Fruit fly (Drosophila melanogaster) whole organism, embryonic: ENCODE measurements around the gene jagn.
A peak's percentile ranks its signal among the peaks of the same experiment; 100 is the strongest.

Source experiments
- CG10147 ChIP-seq: fragments of 200-800 bp; sonication (Bioruptor generic); optimal IDR thresholded peaks from 2 replicates; lab custom pipeline; 2019; ENCODE audit warnings: missing biosample characterization, mild to moderate bottlenecking, missing genetic modification characterization, moderate library complexity
- CG11696 ChIP-seq: fragments of 200-800 bp; sonication (Bioruptor generic); IDR thresholded peaks from 2 replicates; pipeline ENCODE4 v1.3.6; 2022; ENCODE audit warnings: missing biosample characterization, missing genetic modification characterization
- CG13287 ChIP-seq: fragments of 200-800 bp; sonication (Bioruptor generic); IDR thresholded peaks from 2 replicates; pipeline ENCODE4 v1.3.6; 2022; ENCODE audit warnings: missing biosample characterization, missing genetic modification characterization; ENCODE audit not compliant: partially characterized antibody
- CG15269 ChIP-seq: fragments of 200-800 bp; sonication (Bioruptor generic); optimal IDR thresholded peaks from 2 replicates; lab custom pipeline; 2018; ENCODE audit warnings: missing biosample characterization, mild to moderate bottlenecking, missing genetic modification characterization, moderate library complexity
- CG1647 ChIP-seq: fragments of 200-800 bp; sonication (Bioruptor generic); optimal IDR thresholded peaks from 3 replicates; lab custom pipeline; 2016; ENCODE audit warnings: missing biosample characterization, missing genetic modification characterization
- CG18476 ChIP-seq: fragments of 200-800 bp; sonication (Bioruptor generic); optimal IDR thresholded peaks from 2 replicates; lab custom pipeline; 2016; ENCODE audit warnings: missing biosample characterization, mild to moderate bottlenecking, missing genetic modification characterization
- CG2199 ChIP-seq: fragments of 200-800 bp; sonication (Bioruptor generic); IDR thresholded peaks from 3 replicates; pipeline ENCODE4 v1.3.6; 2022; ENCODE audit warnings: missing biosample characterization, missing genetic modification characterization
- CG31441 ChIP-seq: fragments of 200-800 bp; sonication (Bioruptor generic); IDR thresholded peaks from 2 replicates; pipeline ENCODE4 v1.3.6; 2022; ENCODE audit warnings: missing biosample characterization, missing genetic modification characterization
- CG3163 ChIP-seq: fragments of 200-800 bp; sonication (Bioruptor generic); optimal IDR thresholded peaks from 3 replicates; lab custom pipeline; 2016; ENCODE audit warnings: missing biosample characterization, missing genetic modification characterization
- CG3281 ChIP-seq: fragments of 200-800 bp; sonication (Bioruptor generic); optimal IDR thresholded peaks from 3 replicates; lab custom pipeline; 2017; ENCODE audit warnings: missing biosample characterization, mild to moderate bottlenecking, missing genetic modification characterization
- CG33557 ChIP-seq: fragments of 200-800 bp; sonication (Bioruptor generic); optimal IDR thresholded peaks from 2 replicates; lab custom pipeline; 2019; ENCODE audit warnings: missing biosample characterization, mild to moderate bottlenecking, missing genetic modification characterization, moderate library complexity
- CG34224 ChIP-seq: fragments of 200-800 bp; sonication (Bioruptor generic); IDR thresholded peaks from 3 replicates; pipeline ENCODE4 v1.3.6; 2022; ENCODE audit warnings: missing biosample characterization, missing genetic modification characterization; ENCODE audit not compliant: partially characterized antibody
- CG34422 ChIP-seq: fragments of 200-800 bp; sonication (Bioruptor generic); IDR thresholded peaks from 3 replicates; pipeline ENCODE4 v1.3.6; 2022; ENCODE audit warnings: missing biosample characterization, missing genetic modification characterization
- CG4282 ChIP-seq: fragments of 200-800 bp; sonication (Bioruptor generic); optimal IDR thresholded peaks from 2 replicates; lab custom pipeline; 2016; ENCODE audit warnings: missing biosample characterization, missing genetic modification characterization
- CG4360 ChIP-seq: fragments of 200-800 bp; sonication (Bioruptor generic); IDR thresholded peaks from 2 replicates; pipeline ENCODE4 v1.3.6; 2022; ENCODE audit warnings: missing biosample characterization, missing genetic modification characterization
- CG5245 ChIP-seq: fragments of 200-800 bp; sonication (Bioruptor generic); optimal IDR thresholded peaks from 3 replicates; lab custom pipeline; 2016; ENCODE audit warnings: missing biosample characterization, missing genetic modification characterization
- CG7839 ChIP-seq: fragments of 200-800 bp; sonication (Bioruptor generic); optimal IDR thresholded peaks from 3 replicates; lab custom pipeline; 2018; ENCODE audit warnings: missing biosample characterization, mild to moderate bottlenecking, missing genetic modification characterization, moderate library complexity
- Doc3 ChIP-seq: fragments of 200-800 bp; sonication (Bioruptor generic); IDR thresholded peaks from 3 replicates; pipeline ENCODE4 v1.3.6; 2022; ENCODE audit warnings: missing biosample characterization, missing genetic modification characterization; ENCODE audit not compliant: partially characterized antibody
- Fer1 ChIP-seq: fragments of 200-800 bp; sonication (Bioruptor generic); optimal IDR thresholded peaks from 2 replicates; lab custom pipeline; 2017; ENCODE audit warnings: missing biosample characterization, mild to moderate bottlenecking, missing genetic modification characterization
- Gsc ChIP-seq: fragments of 200-800 bp; sonication (Bioruptor generic); IDR thresholded peaks from 2 replicates; pipeline ENCODE4 v1.3.6; 2022; ENCODE audit warnings: missing biosample characterization, missing genetic modification characterization
- Hmr ChIP-seq: fragments of 200-800 bp; sonication (Bioruptor generic); optimal IDR thresholded peaks from 3 replicates; lab custom pipeline; 2017; ENCODE audit warnings: mild to moderate bottlenecking, missing biosample characterization, missing genetic modification reagents, missing genetic modification characterization
- Lhr ChIP-seq: fragments of 200-800 bp; sonication (Bioruptor generic); optimal IDR thresholded peaks from 3 replicates; lab custom pipeline; 2017; ENCODE audit warnings: mild to moderate bottlenecking, missing biosample characterization, missing genetic modification reagents, missing genetic modification characterization
- Lpt ChIP-seq: fragments of >200 bp; optimal IDR thresholded peaks from 2 replicates; lab custom pipeline; 2018; ENCODE audit warnings: missing biosample characterization, missing genetic modification characterization
- NK7.1 ChIP-seq: fragments of 200-800 bp; sonication (Bioruptor generic); optimal IDR thresholded peaks from 3 replicates; lab custom pipeline; 2016; ENCODE audit warnings: missing biosample characterization, missing genetic modification characterization
- NfI ChIP-seq: fragments of 200-800 bp; sonication (Bioruptor generic); optimal IDR thresholded peaks from 3 replicates; lab custom pipeline; 2018; ENCODE audit warnings: missing biosample characterization, mild to moderate bottlenecking, missing genetic modification characterization, moderate library complexity
- Rx ChIP-seq: fragments of 200-800 bp; sonication (Bioruptor generic); IDR thresholded peaks from 2 replicates; pipeline ENCODE4 v1.3.6; 2022; ENCODE audit warnings: missing biosample characterization, missing genetic modification characterization
- Scr ChIP-seq: fragments of 200-800 bp; sonication (Bioruptor generic); IDR thresholded peaks from 2 replicates; pipeline ENCODE4 v1.3.6; 2022; ENCODE audit warnings: missing biosample characterization, missing genetic modification characterization; ENCODE audit not compliant: partially characterized antibody
- Trl ChIP-seq, 3 experiments: fragments of >200 bp in 2 of 3; fragments of 200-800 bp in 1 of 3; sonication (Bioruptor generic) in 1 of 3; optimal IDR thresholded peaks; 2 replicates in 1 of 3; 3 replicates in 2 of 3; lab custom pipeline; 2016 to 2017; ENCODE audit warnings: missing biosample characterization in 1 of 3, missing genetic modification characterization in 1 of 3
- da ChIP-seq: fragments of 200-800 bp; sonication (Bioruptor generic); optimal IDR thresholded peaks from 2 replicates; lab custom pipeline; 2016; ENCODE audit warnings: missing biosample characterization, missing genetic modification characterization
- dan ChIP-seq: fragments of 200-800 bp; sonication (Bioruptor generic); IDR thresholded peaks from 2 replicates; pipeline ENCODE4 v1.3.6; 2022; ENCODE audit warnings: missing biosample characterization, missing genetic modification characterization
- danr ChIP-seq: fragments of 200-800 bp; sonication (Bioruptor generic); IDR thresholded peaks from 2 replicates; pipeline ENCODE4 v1.3.6; 2022; ENCODE audit warnings: missing biosample characterization, missing genetic modification characterization
- ewg ChIP-seq: fragments of 200-800 bp; sonication (Bioruptor generic); optimal IDR thresholded peaks from 3 replicates; lab custom pipeline; 2017; ENCODE audit warnings: mild to moderate bottlenecking, missing biosample characterization, missing genetic modification reagents, missing genetic modification characterization
- ind ChIP-seq: fragments of 200-800 bp; sonication (Bioruptor generic); optimal IDR thresholded peaks from 3 replicates; lab custom pipeline; 2016; ENCODE audit warnings: missing biosample characterization, missing genetic modification characterization
- insv ChIP-seq, 2 experiments: fragments of 200-800 bp; sonication (Bioruptor generic); optimal IDR thresholded peaks; 3 replicates each; lab custom pipeline; 2016 to 2018; ENCODE audit warnings: missing biosample characterization in 2 of 2, missing genetic modification characterization in 2 of 2
- onecut ChIP-seq: fragments of 200-800 bp; sonication (Bioruptor generic); IDR thresholded peaks from 2 replicates; pipeline ENCODE4 v1.3.6; 2022; ENCODE audit warnings: missing biosample characterization, missing genetic modification characterization
- pita ChIP-seq: fragments of 200-800 bp; sonication (Bioruptor generic); optimal IDR thresholded peaks from 2 replicates; lab custom pipeline; 2017; ENCODE audit warnings: missing biosample characterization, mild to moderate bottlenecking, missing genetic modification characterization
- pnt ChIP-seq: fragments of 200-800 bp; sonication (Bioruptor generic); optimal IDR thresholded peaks from 3 replicates; lab custom pipeline; 2016; ENCODE audit warnings: missing biosample characterization, missing genetic modification characterization
- prd ChIP-seq, 3 experiments: fragments of >200 bp in 2 of 3; fragments of 200-800 bp in 1 of 3; sonication (Bioruptor generic) in 1 of 3; optimal IDR thresholded peaks in 2 of 3; IDR thresholded peaks in 1 of 3; 2 replicates in 2 of 3; 3 replicates in 1 of 3; pipeline versions ENCODE4 v1.3.6 to Lab custom; 2017 to 2022; ENCODE audit warnings: missing biosample characterization in 1 of 3, missing genetic modification characterization in 1 of 3
- ranshi ChIP-seq: fragments of 200-800 bp; sonication (Bioruptor generic); IDR thresholded peaks from 2 replicates; pipeline ENCODE4 v1.3.6; 2022; ENCODE audit warnings: missing biosample characterization, missing genetic modification characterization
- rib ChIP-seq: fragments of 200-800 bp; sonication (Bioruptor generic); IDR thresholded peaks from 2 replicates; pipeline ENCODE4 v1.3.6; 2022; ENCODE audit warnings: missing biosample characterization, missing genetic modification characterization
- salm ChIP-seq: fragments of 200-800 bp; sonication (Bioruptor generic); optimal IDR thresholded peaks from 2 replicates; lab custom pipeline; 2018; ENCODE audit warnings: missing biosample characterization, mild to moderate bottlenecking, missing genetic modification characterization
- schlank ChIP-seq: fragments of 200-800 bp; sonication (Bioruptor generic); optimal IDR thresholded peaks from 2 replicates; lab custom pipeline; 2018; ENCODE audit warnings: missing biosample characterization, mild to moderate bottlenecking, missing genetic modification characterization
- ssp ChIP-seq: fragments of 200-800 bp; sonication (Bioruptor generic); IDR thresholded peaks from 2 replicates; pipeline ENCODE4 v1.3.6; 2022; ENCODE audit warnings: missing biosample characterization, missing genetic modification characterization
- tll ChIP-seq, 2 experiments: fragments of 200-800 bp in 1 of 2; fragments of >200 bp in 1 of 2; sonication (Bioruptor generic) in 1 of 2; optimal IDR thresholded peaks; 2 replicates each; lab custom pipeline; 2017 to 2019; ENCODE audit warnings: missing biosample characterization in 2 of 2, missing genetic modification characterization in 2 of 2, mild to moderate bottlenecking in 1 of 2, moderate library complexity in 1 of 2
- wek ChIP-seq: fragments of 200-800 bp; sonication (Bioruptor generic); optimal IDR thresholded peaks from 3 replicates; lab custom pipeline; 2018; ENCODE audit warnings: missing biosample characterization, mild to moderate bottlenecking, missing genetic modification characterization, moderate library complexity
- wor ChIP-seq: fragments of 200-800 bp; sonication (Bioruptor generic); IDR thresholded peaks from 2 replicates; pipeline ENCODE4 v1.3.6; 2022; ENCODE audit warnings: missing biosample characterization, missing genetic modification characterization
- zen2 ChIP-seq: fragments of 200-800 bp; sonication (Bioruptor generic); IDR thresholded peaks from 3 replicates; pipeline ENCODE4 v1.3.6; 2022; ENCODE audit warnings: missing biosample characterization, missing genetic modification characterization; ENCODE audit not compliant: partially characterized antibody
- zfh2 ChIP-seq: fragments of 200-800 bp; sonication (Bioruptor generic); optimal IDR thresholded peaks from 2 replicates; lab custom pipeline; 2016; ENCODE audit warnings: missing biosample characterization, missing genetic modification characterization

Gene jagn

DNA sequence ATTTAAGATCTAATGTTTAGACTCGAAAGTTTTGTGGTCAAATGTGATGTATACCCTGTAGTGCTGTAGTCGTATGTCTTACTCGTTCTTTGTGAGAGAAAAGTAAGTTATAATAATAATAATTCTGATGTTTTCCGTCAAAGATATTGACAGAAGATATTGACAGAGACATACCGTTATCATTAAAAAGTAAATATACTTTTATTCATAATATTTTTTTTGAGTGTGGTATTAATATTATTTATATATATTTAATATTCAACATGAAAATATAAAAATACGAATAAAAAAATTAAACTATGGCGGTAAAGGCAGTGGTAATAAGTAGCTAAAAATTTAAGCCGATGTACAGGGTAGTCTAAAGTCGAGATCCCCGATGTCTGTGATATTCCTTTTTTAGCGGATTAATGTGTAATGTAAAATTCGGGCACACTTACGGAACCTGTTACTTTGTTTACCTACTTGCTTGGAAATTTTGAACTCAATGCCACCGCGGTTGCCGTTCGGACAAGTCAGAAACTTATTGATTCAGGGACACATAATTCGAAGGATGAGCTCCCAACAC lies 42.7 kb upstream of the jagn start, which contains the start of the genes CG2100 and CG1236 (continued):
- TF ChIP-seq pita (GFP tag; lab: Kevin White, UChicago) (no peak), dan (GFP tag; lab: Robert Waterston, UW) (no peak), CG3281 (GFP tag; lab: Kevin White, UChicago) (peak; percentile 87), CG10147 (GFP tag; lab: Kevin White, UChicago) (peak; percentile 81), Trl (optimal IDR thresholded peaks at IDR 0.05; lab: Kevin White, UChicago) (no peak), Trl (GFP tag; optimal IDR thresholded peaks at IDR 0.05; lab: Kevin White, UChicago) (peak; percentile 14), pnt (no peak), da (GFP tag; lab: Kevin White, UChicago) (no peak), Lhr (GFP tag; lab: Kevin White, UChicago) (peak; percentile 47), CG1647 (GFP tag; lab: Kevin White, UChicago) (peak; percentile 8), CG15269 (tag; lab: Kevin White, UChicago) (peak; percentile 88), ranshi (GFP tag; lab: Robert Waterston, UW) (peak; percentile 77), CG2199 (GFP tag; lab: Robert Waterston, UW) (no peak), CG34224 (GFP tag; lab: Robert Waterston, UW) (no peak), CG33557 (peak; percentile 86), ssp (GFP tag; lab: Robert Waterston, UW) (peak; percentile 71), Scr (GFP tag; lab: Robert Waterston, UW) (no peak), CG18476 (GFP tag; lab: Kevin White, UChicago) (peak; percentile 58), CG5245 (GFP tag; lab: Kevin White, UChicago) (peak; percentile 61), Fer1 (GFP tag; lab: Kevin White, UChicago) (peak; percentile 81), Gsc (GFP tag; lab: Robert Waterston, UW) (no peak), schlank (tag; lab: Kevin White, UChicago) (no peak), CG13287 (GFP tag; lab: Robert Waterston, UW) (no peak), Doc3 (GFP tag; lab: Robert Waterston, UW) (no peak), prd (optimal IDR thresholded peaks at IDR 0.05; lab: Kevin White, UChicago) (no peak), prd (GFP tag; IDR thresholded peaks at IDR 0.05; lab: Robert Waterston, UW) (peak; percentile 80; the same call in 2 of the 3 replicates), Rx (GFP tag; lab: Robert Waterston, UW) (0 out of 2 replicates have a peak, but pooled peaks have one; percentile 49), zfh2 (GFP tag; lab: Kevin White, UChicago) (peak; percentile 30), salm (peak; percentile 80), danr (GFP tag; lab: Robert Waterston, UW) (no peak), CG7839 (tag; lab: Kevin White, UChicago) (peak; percentile 92), CG3163 (peak; percentile 4), wek (GFP tag; lab: Kevin White, UChicago) (peak; percentile 18), CG34422 (GFP tag; lab: Robert Waterston, UW) (peak; percentile 72; the same call in 2 of the 3 replicates), Lpt (no peak), insv (GFP tag; optimal IDR thresholded peaks at IDR 0.05; lab: Kevin White, UChicago) (peak in 1 of 2 experiments; percentile 6), CG4282 (GFP tag; lab: Kevin White, UChicago) (no peak), onecut (peak; percentile 68), CG4360 (peak; percentile 14; the same call in 1 of the 2 replicates), ewg (peak; percentile 79), NfI (GFP tag; lab: Kevin White, UChicago) (peak; percentile 85), Hmr (GFP tag; lab: Kevin White, UChicago) (peak; percentile 89), ind (GFP tag; lab: Kevin White, UChicago) (peak; percentile 81), zen2 (GFP tag; lab: Robert Waterston, UW) (no peak), CG31441 (GFP tag; lab: Robert Waterston, UW) (peak; percentile 95), CG11696 (GFP tag; lab: Robert Waterston, UW) (no peak), wor (GFP tag; lab: Robert Waterston, UW) (peak; percentile 54; the same call in 1 of the 2 replicates), tll (GFP tag; optimal IDR thresholded peaks at IDR 0.05; lab: Kevin White, UChicago) (peak in 1 of 2 experiments; percentile 32), NK7.1 (GFP tag; lab: Kevin White, UChicago) (no peak), rib (GFP tag; lab: Robert Waterston, UW) (no peak)
